Fruit fly (Drosophila melanogaster) whole organism, embryonic: Measurements from ENCODE around the gene Tti1.

Source experiments
- Atf6 ChIP-seq: fragments of 200-800 bp; sonication (Bioruptor generic); IDR thresholded peaks from 2 replicates; pipeline ENCODE4 v1.3.6; 2022; ENCODE audit warnings: missing biosample characterization, missing genetic modification characterization
- CG15269 ChIP-seq: fragments of 200-800 bp; sonication (Bioruptor generic); optimal IDR thresholded peaks from 2 replicates; lab custom pipeline; 2018; ENCODE audit warnings: missing biosample characterization, mild to moderate bottlenecking, missing genetic modification characterization, moderate library complexity
- CG17802 ChIP-seq: fragments of 200-800 bp; sonication (Bioruptor generic); optimal IDR thresholded peaks from 2 replicates; lab custom pipeline; 2018; ENCODE audit warnings: missing biosample characterization, mild to moderate bottlenecking, missing genetic modification characterization, moderate library complexity
- Doc2 ChIP-seq: fragments of 200-800 bp; sonication (Bioruptor generic); IDR thresholded peaks from 2 replicates; pipeline ENCODE4 v1.3.6; 2022; ENCODE audit warnings: missing biosample characterization, missing genetic modification characterization
- Hey ChIP-seq: fragments of 200-800 bp; sonication (Bioruptor generic); optimal IDR thresholded peaks from 3 replicates; lab custom pipeline; 2018; ENCODE audit warnings: missing biosample characterization, mild to moderate bottlenecking, missing genetic modification characterization
- Lim3 ChIP-seq: fragments of 200-800 bp; sonication (Bioruptor generic); IDR thresholded peaks from 2 replicates; pipeline ENCODE4 v1.3.6; 2022; ENCODE audit warnings: missing biosample characterization, missing genetic modification characterization
- hb ChIP-seq: fragments of 200-800 bp; sonication (Bioruptor generic); IDR thresholded peaks from 3 replicates; pipeline ENCODE4 v1.3.6; 2022; ENCODE audit warnings: missing biosample characterization, missing genetic modification characterization; ENCODE audit not compliant: partially characterized antibody
- scrt ChIP-seq: fragments of 200-800 bp; sonication (Bioruptor generic); optimal IDR thresholded peaks from 2 replicates; lab custom pipeline; 2018; ENCODE audit warnings: missing biosample characterization, mild to moderate bottlenecking, missing genetic modification characterization, moderate library complexity
- sens ChIP-seq: fragments of 200-800 bp; sonication (Bioruptor generic); peaks from one replicate; lab custom pipeline; 2016; ENCODE audit warnings: missing biosample characterization, missing genetic modification characterization

DNA sequence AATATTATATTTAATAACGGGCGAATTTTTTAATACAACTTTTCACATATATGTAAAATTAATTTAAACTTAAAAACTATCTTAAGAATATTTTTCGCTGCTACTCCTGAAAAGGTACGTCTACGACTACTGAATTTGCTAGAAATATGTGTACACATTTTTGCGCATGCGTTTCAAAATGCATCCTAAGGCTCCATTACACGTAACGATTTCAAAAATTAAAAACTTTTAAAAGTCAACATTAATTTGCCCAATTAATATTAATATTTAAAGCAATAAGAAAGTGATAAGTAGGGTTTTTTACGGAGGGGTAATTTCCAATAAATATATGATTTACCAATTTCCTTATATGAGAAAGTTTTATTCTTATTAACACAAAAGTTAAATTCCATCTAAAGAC lies 23.7 kb downstream of the Tti1 start, which contains the start of gene FoxP:
- no peak for TF ChIP-seq CG15269 (tag; lab: Kevin White, UChicago)
- no peak for TF ChIP-seq hb (GFP tag; lab: Robert Waterston, UW)
- no peak for TF ChIP-seq Lim3 (GFP tag; lab: Robert Waterston, UW)
- TF ChIP-seq Doc2 (GFP tag; lab: Robert Waterston, UW): no peak
- no peak for TF ChIP-seq Atf6 (GFP tag; lab: Robert Waterston, UW)
- no peak for TF ChIP-seq Hey (tag; lab: Kevin White, UChicago)
- TF ChIP-seq sens (GFP tag; lab: Kevin White, UChicago): no peak
- no peak for TF ChIP-seq scrt (GFP tag; lab: Kevin White, UChicago)
- no peak for TF ChIP-seq CG17802 (tag; lab: Kevin White, UChicago)
